Worm (Caenorhabditis elegans): Measurements from ENCODE around the gene pcs-1.

pcs-1 gene

DNA sequence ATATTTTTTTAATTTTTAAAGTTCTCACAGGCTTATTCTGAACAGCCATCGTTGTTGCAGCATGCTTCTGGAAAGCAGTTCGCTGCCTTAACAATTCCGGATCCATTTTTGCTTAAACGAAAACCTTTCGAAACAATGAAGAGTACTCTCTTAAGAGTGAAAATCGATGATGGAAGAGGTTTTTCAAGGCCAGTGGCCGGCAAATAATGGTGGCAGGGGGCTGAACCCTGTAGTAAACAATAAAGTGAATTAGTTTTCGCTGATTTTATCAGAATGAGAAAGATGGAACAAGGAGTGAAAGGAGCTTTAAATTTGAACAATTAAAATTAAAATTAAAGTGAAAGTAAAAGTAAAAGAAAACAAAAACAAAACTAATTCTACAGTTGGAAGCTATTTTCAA lies 35.2 kb downstream of the pcs-1 start, which contains the start of gene gtf-2E2:
gtf-2E2 (minus strand) TSS at position 111 of the 400 bp plus-strand sequence.
- TF ChIP-seq hnd-1 (tag; optimal IDR thresholded peaks at IDR 0.05): no peak
- no peak for TF ChIP-seq tra-4 (tag; optimal IDR thresholded peaks at IDR 0.05)
- TF ChIP-seq hmg-4 (GFP tag; optimal IDR thresholded peaks at IDR 0.05): no peak
- TF ChIP-seq ceh-13 (GFP tag; optimal IDR thresholded peaks at IDR 0.05): no peak

- TF ChIP-seq ceh-36 (tag; optimal IDR thresholded peaks at IDR 0.05): no peak
- TF ChIP-seq tra-4 (tag; optimal IDR thresholded peaks at IDR 0.05): no peak
- TF ChIP-seq ceh-13 (GFP tag; optimal IDR thresholded peaks at IDR 0.05): no peak
- no peak for TF ChIP-seq B0310.2 (tag; optimal IDR thresholded peaks at IDR 0.05)
- TF ChIP-seq pes-1 (GFP tag; IDR thresholded peaks at IDR 0.05): no peak
- no peak for TF ChIP-seq hmbx-1 (tag; optimal IDR thresholded peaks at IDR 0.05)
- no peak for TF ChIP-seq F13C5.2 (tag; optimal IDR thresholded peaks at IDR 0.05)
- TF ChIP-seq sea-1 (GFP tag; conservative IDR thresholded peaks at IDR 0.05): no peak
- TF ChIP-seq hnd-1 (tag; optimal IDR thresholded peaks at IDR 0.05): no peak
- no peak for TF ChIP-seq ets-7 (tag; optimal IDR thresholded peaks at IDR 0.05)
- TF ChIP-seq flt-1 (GFP tag; IDR thresholded peaks at IDR 0.05): no peak
- TF ChIP-seq tbx-37 (GFP tag; conservative IDR thresholded peaks at IDR 0.05): no peak
These were observed 38.8 kb downstream of the pcs-1 start, which contains the start of gene Y62F5A.9 for ce11 chrII:11538741-11539140. Gene Y62F5A.9 (minus strand): TSS chrII:11538841.

DNA sequence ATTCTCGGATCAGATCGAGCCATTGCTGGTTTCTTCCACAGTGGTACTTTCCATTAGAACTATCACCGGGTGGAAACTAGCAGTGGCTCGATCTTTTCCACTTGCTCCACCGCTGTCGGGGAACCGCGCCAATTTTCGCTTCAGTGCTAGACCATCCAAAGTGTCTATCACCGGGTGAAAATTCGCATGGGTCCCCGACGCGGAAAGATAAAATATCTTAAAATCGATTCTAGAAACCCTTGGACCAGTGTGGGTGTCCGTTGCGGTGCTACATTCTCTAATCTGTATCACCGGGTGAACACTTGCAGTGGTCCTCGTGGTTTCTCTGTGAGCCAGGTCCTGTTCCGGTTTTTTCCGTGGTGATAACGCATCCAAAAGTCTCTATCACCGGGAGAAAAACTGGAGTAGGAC lies 39.9 kb downstream of the pcs-1 start:
- TF ChIP-seq ceh-36 (tag; optimal IDR thresholded peaks at IDR 0.05) (peak; percentile 32), B0310.2 (tag; optimal IDR thresholded peaks at IDR 0.05) (peak; percentile 76), aly-1 (tag; optimal IDR thresholded peaks at IDR 0.05) (no peak), hnd-1 (tag; optimal IDR thresholded peaks at IDR 0.05) (no peak), hmg-4 (GFP tag; optimal IDR thresholded peaks at IDR 0.05) (peak; percentile 69), F13C5.2 (tag; optimal IDR thresholded peaks at IDR 0.05) (no peak), tbx-11 (GFP tag; IDR thresholded peaks at IDR 0.05) (no peak), ets-7 (tag; optimal IDR thresholded peaks at IDR 0.05) (no peak), pes-1 (GFP tag; IDR thresholded peaks at IDR 0.05) (peak; percentile 71), flt-1 (GFP tag; IDR thresholded peaks at IDR 0.05) (peak; percentile 9; the same call in 1 of the 2 replicates), scrt-1 (GFP tag; IDR thresholded peaks at IDR 0.05) (no peak), ceh-13 (GFP tag; optimal IDR thresholded peaks at IDR 0.05) (no peak), sea-1 (GFP tag; conservative IDR thresholded peaks at IDR 0.05) (peak; percentile 46; the same call in 1 of the 2 replicates), ama-1 (optimal IDR thresholded peaks at IDR 0.05) (peak; percentile 98), tbx-37 (GFP tag; conservative IDR thresholded peaks at IDR 0.05) (no peak), tra-4 (tag; optimal IDR thresholded peaks at IDR 0.05) (no peak), hmbx-1 (tag; optimal IDR thresholded peaks at IDR 0.05) (peak; percentile 66)

DNA sequence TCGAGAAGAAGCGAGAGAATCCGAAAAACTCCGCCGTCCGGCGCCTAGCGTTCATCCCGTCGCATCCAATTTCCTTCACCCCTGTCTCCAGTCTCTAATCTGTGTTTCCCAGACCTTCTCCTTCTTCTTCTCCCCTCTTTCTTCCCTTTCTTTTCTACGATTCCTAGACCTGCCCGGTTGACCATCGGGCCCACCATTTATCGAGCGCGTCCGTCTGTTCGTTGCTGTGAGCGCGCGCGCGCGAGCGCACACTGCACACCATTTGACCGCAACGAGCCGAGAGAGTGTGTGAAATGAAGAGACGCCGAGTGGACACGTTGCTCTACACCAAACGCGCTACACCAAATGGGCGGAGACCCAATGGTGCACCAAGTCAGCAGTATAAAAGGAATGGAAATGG lies 40.4 kb downstream of the pcs-1 start:
- TF ChIP-seq ets-7 (tag; optimal IDR thresholded peaks at IDR 0.05) (peak; percentile 33), ama-1 (optimal IDR thresholded peaks at IDR 0.05) (no peak), hmg-4 (GFP tag; optimal IDR thresholded peaks at IDR 0.05) (peak; percentile 43), tra-4 (tag; optimal IDR thresholded peaks at IDR 0.05) (no peak)

DNA sequence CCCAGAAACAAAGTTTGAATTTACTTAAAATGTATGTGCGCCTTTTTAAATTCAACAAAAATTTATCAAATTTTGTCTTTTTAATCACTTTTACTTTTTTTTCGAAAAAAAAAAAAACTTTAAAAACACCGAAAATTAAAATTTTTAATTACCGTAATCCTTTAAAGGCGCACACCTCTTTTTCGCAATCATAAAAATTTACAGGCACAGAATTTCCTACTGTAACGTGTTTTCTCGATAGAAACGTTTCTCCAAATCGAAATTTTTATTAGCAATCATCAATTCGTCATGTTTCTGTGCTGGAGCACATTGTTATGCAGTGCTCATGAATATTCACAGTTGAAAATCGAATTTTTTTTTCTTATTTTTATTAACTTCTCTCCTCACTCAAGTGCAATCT lies 41.0 kb downstream of the pcs-1 start:
- TF ChIP-seq pes-1 (GFP tag; IDR thresholded peaks at IDR 0.05) (no peak), hmg-4 (GFP tag; optimal IDR thresholded peaks at IDR 0.05) (no peak), aly-1 (tag; optimal IDR thresholded peaks at IDR 0.05) (no peak), ets-7 (tag; optimal IDR thresholded peaks at IDR 0.05) (no peak), flt-1 (GFP tag; IDR thresholded peaks at IDR 0.05) (no peak), ceh-36 (tag; optimal IDR thresholded peaks at IDR 0.05) (no peak), hmbx-1 (tag; optimal IDR thresholded peaks at IDR 0.05) (no peak), hnd-1 (tag; optimal IDR thresholded peaks at IDR 0.05) (no peak), tbx-37 (GFP tag; conservative IDR thresholded peaks at IDR 0.05) (no peak), B0310.2 (tag; optimal IDR thresholded peaks at IDR 0.05) (no peak), F13C5.2 (tag; optimal IDR thresholded peaks at IDR 0.05) (no peak), tbx-11 (GFP tag; IDR thresholded peaks at IDR 0.05) (no peak), ceh-13 (GFP tag; optimal IDR thresholded peaks at IDR 0.05) (no peak), scrt-1 (GFP tag; IDR thresholded peaks at IDR 0.05) (no peak), ama-1 (optimal IDR thresholded peaks at IDR 0.05) (no peak), sea-1 (GFP tag; conservative IDR thresholded peaks at IDR 0.05) (no peak), tra-4 (tag; optimal IDR thresholded peaks at IDR 0.05) (no peak)

DNA sequence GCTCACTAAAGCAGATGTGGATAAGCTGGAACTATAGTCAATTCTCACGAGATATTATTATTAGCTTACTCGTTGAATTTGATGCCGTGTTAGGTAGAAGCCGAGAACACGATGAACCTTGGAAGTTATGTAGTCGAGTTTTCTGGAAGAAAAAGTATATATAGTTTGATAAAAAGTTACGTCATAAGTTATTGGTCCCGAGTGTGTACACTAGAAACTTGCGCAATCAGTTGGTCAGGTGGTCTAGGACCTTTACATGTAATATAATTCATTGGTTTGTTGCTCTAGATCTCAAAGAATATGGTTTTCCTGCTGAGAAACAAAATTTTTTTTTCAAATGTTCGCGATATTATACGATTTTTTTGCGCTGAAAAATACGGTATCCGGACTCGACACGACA lies 41.6 kb downstream of the pcs-1 start:
- TF ChIP-seq ceh-13 (GFP tag; optimal IDR thresholded peaks at IDR 0.05): no peak
- no peak for TF ChIP-seq tbx-37 (GFP tag; conservative IDR thresholded peaks at IDR 0.05)
- no peak for TF ChIP-seq tra-4 (tag; optimal IDR thresholded peaks at IDR 0.05)
- TF ChIP-seq F13C5.2 (tag; optimal IDR thresholded peaks at IDR 0.05): no peak
- TF ChIP-seq ets-7 (tag; optimal IDR thresholded peaks at IDR 0.05): no peak
- TF ChIP-seq tbx-11 (GFP tag; IDR thresholded peaks at IDR 0.05): no peak
- no peak for TF ChIP-seq hmbx-1 (tag; optimal IDR thresholded peaks at IDR 0.05)
- TF ChIP-seq hnd-1 (tag; optimal IDR thresholded peaks at IDR 0.05): no peak
- TF ChIP-seq ceh-36 (tag; optimal IDR thresholded peaks at IDR 0.05): no peak
- no peak for TF ChIP-seq hmg-4 (GFP tag; optimal IDR thresholded peaks at IDR 0.05)
- TF ChIP-seq flt-1 (GFP tag; IDR thresholded peaks at IDR 0.05): no peak
- no peak for TF ChIP-seq pes-1 (GFP tag; IDR thresholded peaks at IDR 0.05)
- no peak for TF ChIP-seq scrt-1 (GFP tag; IDR thresholded peaks at IDR 0.05)
- TF ChIP-seq aly-1 (tag; optimal IDR thresholded peaks at IDR 0.05): no peak
- TF ChIP-seq sea-1 (GFP tag; conservative IDR thresholded peaks at IDR 0.05): no peak
- no peak for TF ChIP-seq ama-1 (optimal IDR thresholded peaks at IDR 0.05)
- TF ChIP-seq B0310.2 (tag; optimal IDR thresholded peaks at IDR 0.05): no peak

DNA sequence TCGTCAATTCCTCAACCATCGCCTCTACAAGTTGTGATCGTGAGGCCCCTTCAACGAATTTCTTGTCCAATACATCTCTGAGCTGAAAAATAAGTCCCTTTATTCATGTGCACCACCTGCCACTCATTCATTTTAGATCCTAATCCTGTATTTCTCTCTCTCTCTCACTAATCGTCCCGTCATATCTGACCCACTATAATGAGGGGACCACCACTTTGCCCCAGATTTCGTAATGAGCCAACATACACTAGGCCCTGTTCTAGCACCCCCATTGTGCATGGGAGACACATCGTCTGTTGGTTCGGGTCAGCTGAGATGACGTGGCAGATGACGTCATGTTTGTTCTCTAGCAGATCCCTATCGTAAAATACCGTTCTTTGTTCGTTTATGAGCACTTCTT lies 42.1 kb downstream of the pcs-1 start:
- TF ChIP-seq pes-1 (GFP tag; IDR thresholded peaks at IDR 0.05) (0 out of 2 replicates have a peak, but pooled peaks have one; percentile 7), ets-7 (tag; optimal IDR thresholded peaks at IDR 0.05) (no peak), F13C5.2 (tag; optimal IDR thresholded peaks at IDR 0.05) (no peak), aly-1 (tag; optimal IDR thresholded peaks at IDR 0.05) (no peak), scrt-1 (GFP tag; IDR thresholded peaks at IDR 0.05) (no peak), ceh-13 (GFP tag; optimal IDR thresholded peaks at IDR 0.05) (no peak), ama-1 (optimal IDR thresholded peaks at IDR 0.05) (no peak), tra-4 (tag; optimal IDR thresholded peaks at IDR 0.05) (no peak), flt-1 (GFP tag; IDR thresholded peaks at IDR 0.05) (peak; percentile 35; the same call in 1 of the 2 replicates), B0310.2 (tag; optimal IDR thresholded peaks at IDR 0.05) (no peak), tbx-37 (GFP tag; conservative IDR thresholded peaks at IDR 0.05) (0 out of 2 replicates have a peak, but pooled peaks have one; percentile 4), sea-1 (GFP tag; conservative IDR thresholded peaks at IDR 0.05) (peak; percentile 56; the same call in 1 of the 2 replicates), hnd-1 (tag; optimal IDR thresholded peaks at IDR 0.05) (no peak), ceh-36 (tag; optimal IDR thresholded peaks at IDR 0.05) (peak; percentile 11), tbx-11 (GFP tag; IDR thresholded peaks at IDR 0.05) (no peak), hmg-4 (GFP tag; optimal IDR thresholded peaks at IDR 0.05) (peak; percentile 74), hmbx-1 (tag; optimal IDR thresholded peaks at IDR 0.05) (no peak)
